Fruit fly (Drosophila melanogaster) whole organism, adult: Measurements from ENCODE around the gene CG12691.

Source experiments
- CG11617 ChIP-seq: fragments of 200-800 bp; sonication (Bioruptor generic); optimal IDR thresholded peaks from 2 replicates; lab custom pipeline; 2017; ENCODE audit warnings: mild to moderate bottlenecking, missing biosample characterization, missing genetic modification reagents, missing genetic modification characterization
- CG12768 ChIP-seq: fragments of 200-800 bp; sonication (Bioruptor generic); optimal IDR thresholded peaks from 2 replicates; lab custom pipeline; 2017; ENCODE audit warnings: missing biosample characterization, missing genetic modification characterization, mild to moderate bottlenecking, moderate library complexity, missing genetic modification reagents
- CG14711 ChIP-seq: fragments of 200-800 bp; sonication (Bioruptor generic); optimal IDR thresholded peaks from 2 replicates; lab custom pipeline; 2018; ENCODE audit warnings: missing biosample characterization, mild to moderate bottlenecking, missing genetic modification characterization, moderate library complexity
- CG1620 ChIP-seq: fragments of 200-800 bp; sonication (Bioruptor generic); optimal IDR thresholded peaks from 2 replicates; lab custom pipeline; 2016; ENCODE audit warnings: missing biosample characterization, missing genetic modification characterization
- CG33017 ChIP-seq: fragments of 200-800 bp; sonication (Bioruptor generic); optimal IDR thresholded peaks from 2 replicates; lab custom pipeline; 2018; ENCODE audit warnings: missing biosample characterization, mild to moderate bottlenecking, missing genetic modification characterization, moderate library complexity
- CG5204 ChIP-seq: fragments of 200-800 bp; sonication (Bioruptor generic); optimal IDR thresholded peaks from 2 replicates; lab custom pipeline; 2016; ENCODE audit warnings: missing biosample characterization, missing genetic modification characterization
- CG7045 ChIP-seq: fragments of 200-800 bp; sonication (Bioruptor generic); optimal IDR thresholded peaks from 2 replicates; lab custom pipeline; 2017; ENCODE audit warnings: missing biosample characterization, mild to moderate bottlenecking, missing genetic modification characterization
- CG7101 ChIP-seq: fragments of 200-800 bp; sonication (Bioruptor generic); optimal IDR thresholded peaks from 2 replicates; lab custom pipeline; 2018; ENCODE audit warnings: missing biosample characterization, mild to moderate bottlenecking, missing genetic modification characterization, moderate library complexity
- Clk ChIP-seq: fragments of 200-800 bp; sonication (Bioruptor generic); optimal IDR thresholded peaks from 2 replicates; lab custom pipeline; 2017; ENCODE audit warnings: missing biosample characterization, missing genetic modification characterization
- Crg-1 ChIP-seq: fragments of 200-800 bp; sonication (Bioruptor generic); optimal IDR thresholded peaks from 2 replicates; lab custom pipeline; 2016; ENCODE audit warnings: missing biosample characterization, missing genetic modification characterization
- Hr96 ChIP-seq: fragments of 200-800 bp; sonication (Bioruptor generic); optimal IDR thresholded peaks from 2 replicates; lab custom pipeline; 2016; ENCODE audit warnings: missing biosample characterization, missing genetic modification characterization
- Mnt ChIP-seq: fragments of 200-800 bp; sonication (Bioruptor generic); optimal IDR thresholded peaks from 2 replicates; lab custom pipeline; 2016; ENCODE audit warnings: missing biosample characterization, mild to moderate bottlenecking, missing genetic modification characterization
- bab1 ChIP-seq: fragments of 200-800 bp; sonication (Bioruptor generic); optimal IDR thresholded peaks from 3 replicates; lab custom pipeline; 2019; ENCODE audit warnings: missing biosample characterization, mild to moderate bottlenecking, missing genetic modification characterization, moderate library complexity
- cic ChIP-seq: fragments of 200-800 bp; sonication (Bioruptor generic); optimal IDR thresholded peaks from 2 replicates; lab custom pipeline; 2017; ENCODE audit warnings: missing biosample characterization, mild to moderate bottlenecking, missing genetic modification characterization, moderate library complexity
- cnc ChIP-seq, 2 experiments: fragments of >200 bp; optimal IDR thresholded peaks; 2 replicates each; lab custom pipeline; 2017
- kay ChIP-seq: fragments of 200-800 bp; sonication (Bioruptor generic); peaks from one replicate; lab custom pipeline; 2016; ENCODE audit warnings: missing biosample characterization, missing genetic modification characterization, borderline replicate concordance
- ovo ChIP-seq: fragments of 200-800 bp; sonication (Bioruptor generic); optimal IDR thresholded peaks from 2 replicates; lab custom pipeline; 2016; ENCODE audit warnings: missing biosample characterization, missing genetic modification characterization
- pad ChIP-seq: fragments of 200-800 bp; sonication (Bioruptor generic); optimal IDR thresholded peaks from 3 replicates; lab custom pipeline; 2017; ENCODE audit warnings: missing biosample characterization, missing genetic modification characterization, mild to moderate bottlenecking, moderate library complexity, missing genetic modification reagents
- tj ChIP-seq: fragments of 200-800 bp; sonication (Bioruptor generic); optimal IDR thresholded peaks from 3 replicates; lab custom pipeline; 2017; ENCODE audit warnings: missing biosample characterization, mild to moderate bottlenecking, missing genetic modification characterization, moderate library complexity
- toe ChIP-seq: fragments of 200-800 bp; sonication (Bioruptor generic); optimal IDR thresholded peaks from 2 replicates; lab custom pipeline; 2016; ENCODE audit warnings: missing biosample characterization, missing genetic modification characterization

CG12691 gene

DNA sequence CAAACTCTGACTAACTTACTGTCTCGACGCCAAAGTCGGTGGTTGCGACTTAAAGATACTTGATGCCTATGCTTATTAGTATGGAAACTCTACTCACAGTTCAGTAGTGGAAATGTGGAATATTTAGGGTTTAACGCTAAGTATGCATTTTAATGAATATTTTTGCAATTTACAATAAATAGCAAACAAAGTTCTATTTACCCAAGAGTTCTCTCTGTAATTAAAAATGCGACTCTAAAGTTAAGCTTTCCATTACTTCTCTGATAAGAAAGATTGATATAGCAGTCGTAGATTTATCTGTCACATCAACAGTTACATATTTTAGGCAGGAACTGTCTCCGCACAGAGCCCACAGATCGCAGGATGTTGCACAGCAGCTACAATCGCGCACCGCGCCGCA lies at the start of gene CG12691:
Gene CG12691, plus strand, starts transcription at position 301 of the 400 bp plus-strand sequence.
- TF ChIP-seq CG7101 (no peak), CG1620 (GFP tag; lab: Kevin White, UChicago) (no peak), CG11617 (no peak), kay (no peak), Hr96 (GFP tag; lab: Kevin White, UChicago) (no peak), CG12768 (GFP tag; lab: Kevin White, UChicago) (no peak), Clk (GFP tag; lab: Kevin White, UChicago) (no peak), CG7045 (GFP tag; lab: Kevin White, UChicago) (no peak), Mnt (GFP tag; lab: Kevin White, UChicago) (no peak), toe (GFP tag; lab: Kevin White, UChicago) (no peak), cnc (optimal IDR thresholded peaks at IDR 0.05; lab: Kevin White, UChicago) (no peak), pad (GFP tag; lab: Kevin White, UChicago) (no peak), CG5204 (GFP tag; lab: Kevin White, UChicago) (no peak)

DNA sequence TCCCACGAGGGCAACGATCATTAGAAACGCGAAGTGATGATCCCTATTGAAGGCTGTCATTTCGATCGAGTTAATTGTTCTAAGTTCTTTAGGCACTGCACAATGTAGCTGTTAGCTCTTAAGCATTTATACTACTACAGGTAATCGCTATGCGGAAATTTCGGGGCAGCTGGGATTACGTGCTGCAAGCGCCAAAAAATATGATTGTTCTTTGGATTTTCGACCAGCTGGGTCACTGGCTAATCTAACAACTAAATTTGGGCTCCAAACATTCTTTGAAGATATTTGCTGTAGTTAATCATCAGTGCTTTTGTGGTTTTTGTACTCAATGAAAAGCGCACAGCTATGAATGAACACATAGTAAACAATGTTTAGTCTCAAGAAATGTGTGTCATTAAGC lies 48.6 kb upstream of the CG12691 start, which contains the start of gene CG15571:
Gene CG15571, minus strand, starts transcription at position 101 of the 400 bp plus-strand sequence.
- TF ChIP-seq CG33017 (tag; lab: Kevin White, UChicago) (no peak), kay (no peak), pad (GFP tag; lab: Kevin White, UChicago) (no peak), CG11617 (no peak), bab1 (GFP tag; lab: Kevin White, UChicago) (no peak), cic (GFP tag; lab: Kevin White, UChicago) (no peak), CG7045 (GFP tag; lab: Kevin White, UChicago) (no peak), Clk (GFP tag; lab: Kevin White, UChicago) (no peak), CG1620 (GFP tag; lab: Kevin White, UChicago) (no peak), CG12768 (GFP tag; lab: Kevin White, UChicago) (no peak)

DNA sequence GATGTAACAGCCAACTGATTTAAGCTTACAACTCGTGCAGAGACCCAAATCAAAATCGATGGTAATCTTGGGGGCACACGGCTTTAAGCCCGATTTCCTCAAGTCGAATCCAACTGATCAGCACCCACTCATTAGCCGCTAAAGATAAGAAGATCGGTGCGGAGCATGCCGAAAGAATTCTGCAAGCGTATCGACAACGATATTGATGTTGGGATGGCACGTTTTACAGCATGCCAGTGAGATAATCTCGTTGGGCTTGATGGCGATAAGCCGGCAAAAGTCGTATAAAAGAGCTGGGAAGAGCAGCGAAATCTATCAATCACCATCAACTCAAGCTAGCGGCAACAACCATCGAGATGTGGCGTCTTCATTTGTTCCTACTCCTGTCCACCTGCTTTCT lies 48.0 kb upstream of the CG12691 start, which contains the start of gene CG15570:
Gene CG15570, plus strand, starts transcription at position 301 of the 400 bp plus-strand sequence.
- TF ChIP-seq CG11617: no peak
- no peak for TF ChIP-seq CG12768 (GFP tag; lab: Kevin White, UChicago)
- no peak for TF ChIP-seq toe (GFP tag; lab: Kevin White, UChicago)
- no peak for TF ChIP-seq CG5204 (GFP tag; lab: Kevin White, UChicago)
- no peak for TF ChIP-seq Hr96 (GFP tag; lab: Kevin White, UChicago)
- TF ChIP-seq cic (GFP tag; lab: Kevin White, UChicago): no peak

DNA sequence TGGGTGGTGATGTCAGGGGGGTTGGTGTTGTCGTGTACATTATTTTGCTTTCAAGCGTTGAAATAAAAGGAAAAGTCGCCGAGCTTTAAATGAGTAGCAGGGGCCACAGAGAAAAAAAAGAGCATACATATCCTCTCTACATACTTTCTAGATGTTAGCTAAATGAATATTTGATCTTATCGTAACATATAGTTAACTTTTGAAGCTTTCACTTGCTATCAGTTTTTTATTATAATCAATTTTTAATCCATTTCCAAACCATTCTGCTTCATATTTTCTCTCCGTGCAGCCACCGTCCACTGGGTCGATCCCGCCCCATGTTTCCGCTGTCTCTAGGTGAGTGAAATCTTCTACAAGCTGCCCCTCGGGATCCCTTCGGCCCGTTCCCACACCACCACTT lies 40.9 kb upstream of the CG12691 start:
- TF ChIP-seq bab1 (GFP tag; lab: Kevin White, UChicago) (no peak), Mnt (GFP tag; lab: Kevin White, UChicago) (no peak), CG5204 (GFP tag; lab: Kevin White, UChicago) (no peak), CG33017 (tag; lab: Kevin White, UChicago) (no peak), tj (GFP tag; lab: Kevin White, UChicago) (no peak), CG7045 (GFP tag; lab: Kevin White, UChicago) (no peak), CG12768 (GFP tag; lab: Kevin White, UChicago) (no peak), CG14711 (tag; lab: Kevin White, UChicago) (no peak), toe (GFP tag; lab: Kevin White, UChicago) (no peak), kay (no peak)

DNA sequence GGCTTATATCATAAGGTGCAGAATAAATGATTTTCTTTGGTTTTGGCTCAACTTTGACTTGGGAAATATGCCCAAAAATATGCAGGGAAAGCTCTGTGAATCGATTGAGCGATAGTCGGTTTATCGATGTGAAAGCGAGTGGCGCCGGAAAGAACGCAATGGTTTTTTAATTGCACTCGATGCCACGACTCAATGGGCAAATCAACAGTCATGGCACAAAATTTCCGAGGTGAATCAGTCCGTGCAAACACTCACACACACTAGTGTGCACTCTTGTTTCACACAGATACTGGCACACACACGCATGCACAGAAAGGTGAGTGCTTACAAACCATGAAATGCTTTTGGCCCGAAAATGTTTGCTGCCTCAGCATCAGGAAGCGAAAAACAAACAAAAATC lies 25.8 kb upstream of the CG12691 start:
- TF ChIP-seq Hr96 (GFP tag; lab: Kevin White, UChicago) (no peak), CG12768 (GFP tag; lab: Kevin White, UChicago) (no peak), cic (GFP tag; lab: Kevin White, UChicago) (no peak), pad (GFP tag; lab: Kevin White, UChicago) (no peak), CG1620 (GFP tag; lab: Kevin White, UChicago) (no peak), ovo (GFP tag; lab: Kevin White, UChicago) (no peak), CG5204 (GFP tag; lab: Kevin White, UChicago) (no peak), Crg-1 (no peak), cnc (optimal IDR thresholded peaks at IDR 0.05; lab: Kevin White, UChicago) (no peak), kay (no peak)

DNA sequence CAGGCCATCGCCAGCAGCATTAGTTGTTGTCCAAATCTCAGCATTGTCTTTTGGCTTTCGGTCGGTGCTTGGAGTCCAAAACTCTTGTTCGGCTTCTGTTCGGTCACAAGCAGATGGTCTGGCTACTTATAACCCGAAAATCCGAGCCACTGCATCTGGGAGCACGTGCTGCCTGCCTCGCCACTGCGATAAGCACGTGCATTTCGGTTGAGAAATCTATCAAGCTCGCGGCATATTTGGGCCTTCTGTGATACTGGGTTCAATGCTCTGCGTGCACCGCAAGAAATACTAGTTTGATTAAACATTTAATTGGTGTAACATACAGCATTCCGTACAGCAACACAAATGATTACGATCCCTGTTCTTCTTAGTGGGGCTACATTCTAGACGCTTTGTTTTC lies 23.2 kb upstream of the CG12691 start, which contains the start of gene Femcoat:
Gene Femcoat, minus strand, starts transcription at position 101 of the 400 bp plus-strand sequence.
- TF ChIP-seq kay (no peak), CG5204 (GFP tag; lab: Kevin White, UChicago) (no peak)

DNA sequence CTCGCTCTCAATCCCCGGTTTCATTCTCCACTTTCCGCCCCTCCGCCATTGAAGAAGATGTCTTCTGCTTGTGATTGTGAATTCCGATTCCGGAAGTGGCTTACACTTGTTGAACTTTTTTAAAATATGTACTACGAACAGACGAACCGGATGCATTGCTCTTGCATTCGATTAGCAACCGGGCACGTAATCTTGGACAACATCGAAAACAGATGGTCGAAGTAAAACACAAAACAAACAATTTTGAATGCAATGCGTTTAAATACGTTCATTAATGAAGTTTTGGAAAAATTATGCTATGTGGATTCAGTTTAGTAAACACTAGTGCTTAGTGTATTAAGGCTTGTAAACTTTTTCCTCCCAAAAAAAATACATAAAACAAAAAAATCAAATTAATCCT lies 19.9 kb upstream of the CG12691 start, which contains the start of gene Muc4B:
Gene Muc4B, minus strand, starts transcription at position 101 of the 400 bp plus-strand sequence.
- TF ChIP-seq CG12768 (GFP tag; lab: Kevin White, UChicago) (no peak), ovo (GFP tag; lab: Kevin White, UChicago) (no peak)
